Worm (Caenorhabditis elegans) whole organism, L4/young adult: ENCODE data around the gene bath-39.
A peak's percentile ranks its signal among the peaks of the same experiment; 100 is the strongest.

ENCODE experiments used
- W03F9.2 ChIP-seq: fragments of 150-350 bp; optimal IDR thresholded peaks from 2 replicates; lab custom pipeline; 2014; ENCODE audit warnings: missing biosample characterization, missing genetic modification characterization
- dao-5 ChIP-seq: sonication (generic microtip); optimal IDR thresholded peaks from 2 replicates; lab custom pipeline; 2016; ENCODE audit warnings: missing genotype, missing genetic modification characterization, moderate library complexity, missing compliant biosample characterization
- him-1 ChIP-seq: sonication (generic microtip); optimal IDR thresholded peaks from 2 replicates; lab custom pipeline; 2016; ENCODE audit warnings: missing genotype, missing genetic modification reagents, missing genetic modification characterization, missing compliant biosample characterization

bath-39 gene

ce11 chrV:13468190-13468765 lies 9.0 kb downstream of the bath-39 start, which contains the start of the genes F25H9.6 and F25H9.7:
F25H9.6 (minus strand) TSS chrV:13468361.
F25H9.7 (plus strand) TSS chrV:13468376.
- peak; percentile 80 for TF ChIP-seq him-1 (tag; lab: Kevin White, UChicago)
- TF ChIP-seq W03F9.2 (tag; lab: Kevin White, UChicago), result peak; percentile 73
- no peak for TF ChIP-seq dao-5 (tag; lab: Kevin White, UChicago)

ce11 chrV:13472062-13472461 lies 12.8 kb downstream of the bath-39 start:
- no peak for TF ChIP-seq him-1 (tag; lab: Kevin White, UChicago)
- no peak for TF ChIP-seq dao-5 (tag; lab: Kevin White, UChicago)
- no peak for TF ChIP-seq W03F9.2 (tag; lab: Kevin White, UChicago)

ce11 chrV:13473467-13473866 lies 14.2 kb downstream of the bath-39 start, which contains the start of gene T10G3.1:
T10G3.1 (minus strand) TSS chrV:13473679.
- TF ChIP-seq him-1 (tag; lab: Kevin White, UChicago), result no peak
- no peak for TF ChIP-seq W03F9.2 (tag; lab: Kevin White, UChicago)
- no peak for TF ChIP-seq dao-5 (tag; lab: Kevin White, UChicago)

ce11 chrV:13476350-13476749 lies 17.1 kb downstream of the bath-39 start, which contains the start of gene T10G3.8:
T10G3.8 (minus strand) TSS chrV:13476450.
- TF ChIP-seq dao-5 (tag; lab: Kevin White, UChicago) (no peak), him-1 (tag; lab: Kevin White, UChicago) (no peak), W03F9.2 (tag; lab: Kevin White, UChicago) (no peak)

ce11 chrV:13479766-13480165 lies 20.5 kb downstream of the bath-39 start, which contains the start of gene T10G3.2:
T10G3.2 (minus strand) TSS chrV:13479866.
- no peak for TF ChIP-seq dao-5 (tag; lab: Kevin White, UChicago)

ce11 chrV:13484339-13484738 lies 25.1 kb downstream of the bath-39 start, which contains the start of gene T10G3.4:
T10G3.4 (minus strand) TSS chrV:13484439.
- no peak for TF ChIP-seq W03F9.2 (tag; lab: Kevin White, UChicago)
- no peak for TF ChIP-seq dao-5 (tag; lab: Kevin White, UChicago)
- no peak for TF ChIP-seq him-1 (tag; lab: Kevin White, UChicago)

- TF ChIP-seq him-1 (tag; lab: Kevin White, UChicago), result no peak
- no peak for TF ChIP-seq W03F9.2 (tag; lab: Kevin White, UChicago)
- TF ChIP-seq dao-5 (tag; lab: Kevin White, UChicago), result no peak
These were observed 26.5 kb downstream of the bath-39 start for ce11 chrV:13485732-13486131.

ce11 chrV:13488297-13488803 lies 29.1 kb downstream of the bath-39 start:
- TF ChIP-seq dao-5 (tag; lab: Kevin White, UChicago) (no peak), W03F9.2 (tag; lab: Kevin White, UChicago) (no peak), him-1 (tag; lab: Kevin White, UChicago) (no peak)

- no peak for TF ChIP-seq W03F9.2 (tag; lab: Kevin White, UChicago)
- TF ChIP-seq dao-5 (tag; lab: Kevin White, UChicago), result no peak
- TF ChIP-seq him-1 (tag; lab: Kevin White, UChicago), result no peak
These were observed 30.6 kb downstream of the bath-39 start, which contains the start of gene T10G3.3 for ce11 chrV:13489830-13490229. T10G3.3 (minus strand) TSS chrV:13490199.

ce11 chrV:13497322-13497847 lies 38.1 kb downstream of the bath-39 start, which contains the start of the genes eea-1 and gut-2:
eea-1 (minus strand) TSS chrV:13497372.
gut-2 (plus strand) TSS chrV:13497690.
- no peak for TF ChIP-seq him-1 (tag; lab: Kevin White, UChicago)
- peak; percentile 70 for TF ChIP-seq W03F9.2 (tag; lab: Kevin White, UChicago)
- no peak for TF ChIP-seq dao-5 (tag; lab: Kevin White, UChicago)

ce11 chrV:13499227-13499626 lies 40.0 kb downstream of the bath-39 start:
- TF ChIP-seq W03F9.2 (tag; lab: Kevin White, UChicago), result no peak

ce11 chrV:13506321-13506720 lies 47.1 kb downstream of the bath-39 start, which contains the start of gene R11G10.4:
R11G10.4 (plus strand) TSS chrV:13506621.
- TF ChIP-seq him-1 (tag; lab: Kevin White, UChicago) (no peak), W03F9.2 (tag; lab: Kevin White, UChicago) (no peak), dao-5 (tag; lab: Kevin White, UChicago) (no peak)
